Worm (Caenorhabditis elegans) whole organism, early embryonic: ENCODE results near the gene F09C8.1.

Experiments used
- B0310.2 ChIP-seq: sonication (generic microtip); optimal IDR thresholded peaks from 2 replicates; lab custom pipeline; 2016; ENCODE audit warnings: mild to moderate bottlenecking, missing genetic modification characterization, missing compliant biosample characterization
- aly-1 ChIP-seq: sonication (generic microtip); optimal IDR thresholded peaks from 2 replicates; lab custom pipeline; 2016; ENCODE audit warnings: missing genetic modification characterization, missing compliant biosample characterization
- ama-1 ChIP-seq: fragments of 150-350 bp; optimal IDR thresholded peaks from 2 replicates; lab custom pipeline; 2014
- ceh-13 ChIP-seq: fragments of 200-800 bp; sonication (Bioruptor generic); optimal IDR thresholded peaks from 2 replicates; lab custom pipeline; 2018; ENCODE audit warnings: mild to moderate bottlenecking, missing genetic modification characterization, missing compliant biosample characterization
- ceh-36 ChIP-seq: sonication (generic microtip); optimal IDR thresholded peaks from 2 replicates; lab custom pipeline; 2016; ENCODE audit warnings: missing genetic modification characterization, inconsistent platforms, missing compliant biosample characterization
- ets-7 ChIP-seq: sonication (generic microtip); optimal IDR thresholded peaks from 2 replicates; lab custom pipeline; 2016; ENCODE audit warnings: missing genotype, missing genetic modification characterization, missing compliant biosample characterization
- flt-1 ChIP-seq: fragments of 200-800 bp; sonication (Bioruptor generic); IDR thresholded peaks from 2 replicates; pipeline ENCODE4 v1.3.6; 2022; ENCODE audit warnings: missing genetic modification characterization, missing compliant biosample characterization
- hmbx-1 ChIP-seq: sonication (generic microtip); optimal IDR thresholded peaks from 2 replicates; lab custom pipeline; 2016; ENCODE audit warnings: mild to moderate bottlenecking, missing genetic modification characterization, missing compliant biosample characterization
- hmg-4 ChIP-seq: fragments of 200-800 bp; sonication (Bioruptor generic); optimal IDR thresholded peaks from 2 replicates; lab custom pipeline; 2018; ENCODE audit warnings: mild to moderate bottlenecking, missing genetic modification characterization, missing compliant biosample characterization
- pes-1 ChIP-seq: fragments of 200-800 bp; sonication (Bioruptor generic); IDR thresholded peaks from 2 replicates; pipeline ENCODE4 v1.3.6; 2022; ENCODE audit warnings: missing genetic modification reagents, missing genetic modification characterization, missing compliant biosample characterization
- scrt-1 ChIP-seq: fragments of 200-800 bp; sonication (Bioruptor generic); IDR thresholded peaks from 2 replicates; pipeline ENCODE4 v1.3.6; 2022; ENCODE audit warnings: missing genetic modification characterization, missing compliant biosample characterization
- tbx-11 ChIP-seq: fragments of 200-800 bp; sonication (Bioruptor generic); IDR thresholded peaks from 2 replicates; pipeline ENCODE4 v1.3.6; 2022; ENCODE audit warnings: missing genetic modification characterization, missing compliant biosample characterization
- tbx-37 ChIP-seq: fragments of 200-800 bp; sonication (Bioruptor generic); conservative IDR thresholded peaks from 2 replicates; pipeline ENCODE4 v1.3.6; 2022; ENCODE audit warnings: missing genetic modification reagents, missing genetic modification characterization, missing compliant biosample characterization
- tra-4 ChIP-seq: sonication (generic microtip); optimal IDR thresholded peaks from 2 replicates; lab custom pipeline; 2017; ENCODE audit warnings: missing genetic modification characterization, missing compliant biosample characterization

DNA sequence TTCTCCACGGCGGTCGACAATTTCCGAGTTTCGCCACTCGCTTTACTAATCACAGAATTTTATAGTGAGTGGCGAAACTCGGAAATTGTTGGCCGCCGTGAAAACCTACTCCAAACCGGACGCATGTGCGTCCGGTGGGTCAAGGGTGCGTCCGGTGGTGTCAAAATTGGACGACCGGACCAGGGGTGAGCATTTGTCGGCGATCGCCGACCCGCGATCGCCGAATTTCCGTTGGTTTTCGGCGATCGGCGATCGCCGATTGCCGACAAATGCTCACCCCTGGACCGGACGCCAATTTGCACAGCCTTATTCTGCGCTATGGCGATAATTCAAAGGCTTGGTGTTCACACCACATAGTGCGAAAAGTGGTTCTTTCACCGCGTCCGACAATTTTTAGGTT is 41.0 kb upstream of the F09C8.1 start:
- TF ChIP-seq ceh-36 (tag; lab: Kevin White, UChicago) = no peak
- no peak for TF ChIP-seq tra-4 (tag; lab: Kevin White, UChicago)
- TF ChIP-seq ama-1 (lab: Kevin White, UChicago) = no peak
- TF ChIP-seq ceh-13 (GFP tag; lab: Kevin White, UChicago) = no peak
- no peak for TF ChIP-seq flt-1 (GFP tag; lab: Robert Waterston, UW)
- TF ChIP-seq B0310.2 (tag; lab: Kevin White, UChicago) = no peak
- no peak for TF ChIP-seq hmg-4
- no peak for TF ChIP-seq hmbx-1
- TF ChIP-seq tbx-11 (GFP tag; lab: Robert Waterston, UW) = no peak
- no peak for TF ChIP-seq pes-1 (GFP tag; lab: Robert Waterston, UW)
- no peak for TF ChIP-seq tbx-37 (GFP tag; lab: Robert Waterston, UW)
- TF ChIP-seq scrt-1 (GFP tag; lab: Robert Waterston, UW) = no peak
- TF ChIP-seq ets-7 (tag; lab: Kevin White, UChicago) = no peak
- TF ChIP-seq aly-1 (tag; lab: Kevin White, UChicago) = no peak
